Worm (Caenorhabditis elegans): ENCODE results near the gene acl-3.

DNA sequence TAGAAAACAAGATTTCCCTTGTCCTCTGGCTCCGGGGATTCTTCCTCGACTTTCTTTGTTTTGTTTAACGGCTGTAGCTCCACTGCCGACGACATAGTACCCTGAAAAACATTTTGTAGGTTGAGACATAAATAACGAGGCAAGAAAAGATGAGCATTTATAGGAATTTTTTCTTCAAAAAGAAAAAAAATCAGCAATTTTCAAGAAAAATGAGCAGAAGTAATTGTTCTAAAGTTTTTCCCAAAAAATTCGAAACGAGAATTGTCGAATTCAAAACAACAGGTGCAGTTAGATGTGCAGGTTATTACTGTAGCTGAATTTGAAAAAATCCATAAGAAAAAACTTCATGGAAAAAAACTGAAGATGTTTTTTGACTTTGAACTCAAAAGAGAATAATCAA lies 3.5 kb upstream of the acl-3 start, which contains the start of gene ent-1:
- TF ChIP-seq fos-1 (tag; optimal IDR thresholded peaks at IDR 0.05) (no peak), nhr-237 (tag; optimal IDR thresholded peaks at IDR 0.05) (no peak), snpc-4 (tag; optimal IDR thresholded peaks at IDR 0.05) (no peak)

Data from whole organism, L2 larva.